Fruit fly (Drosophila melanogaster) whole organism, larva: ENCODE results near the gene ed.

Source experiments
- noc ChIP-seq: fragments of 200-800 bp; sonication (Bioruptor generic); optimal IDR thresholded peaks from 3 replicates; lab custom pipeline; 2019; ENCODE audit warnings: missing biosample characterization, mild to moderate bottlenecking, missing genetic modification characterization, moderate library complexity

Gene ed

dm6 chr2L:4120043-4120442 lies 88.9 kb downstream of the ed start, which contains the start of gene Sr-CIII:
Gene Sr-CIII, plus strand, starts transcription at chr2L:4120343.
- no peak for TF ChIP-seq noc (tag; lab: Kevin White, UChicago)

dm6 chr2L:4121402-4121801 lies 90.2 kb downstream of the ed start, which contains the start of gene Sr-CI:
Gene Sr-CI, plus strand, starts transcription at chr2L:4121702.
- TF ChIP-seq noc (tag; lab: Kevin White, UChicago), result no peak

- TF ChIP-seq noc (tag; lab: Kevin White, UChicago), result no peak
Measured at dm6 chr2L:4123050-4123449, 91.9 kb downstream of the ed start.

- TF ChIP-seq noc (tag; lab: Kevin White, UChicago), result no peak
Measured at dm6 chr2L:4124629-4125350, 93.6 kb downstream of the ed start.

- TF ChIP-seq noc (tag; lab: Kevin White, UChicago), result no peak
Measured at dm6 chr2L:4128859-4129258, 97.7 kb downstream of the ed start.

dm6 chr2L:4132303-4132702 lies 101.1 kb downstream of the ed start:
- TF ChIP-seq noc (tag; lab: Kevin White, UChicago), result no peak

- TF ChIP-seq noc (tag; lab: Kevin White, UChicago), result no peak
Measured at dm6 chr2L:4133078-4133477, 101.9 kb downstream of the ed start.

dm6 chr2L:4133960-4134359 lies 102.8 kb downstream of the ed start:
- no peak for TF ChIP-seq noc (tag; lab: Kevin White, UChicago)

dm6 chr2L:4146317-4146716 lies 115.1 kb downstream of the ed start:
- no peak for TF ChIP-seq noc (tag; lab: Kevin White, UChicago)

- no peak for TF ChIP-seq noc (tag; lab: Kevin White, UChicago)
Measured at dm6 chr2L:4148979-4149378, 117.8 kb downstream of the ed start, which contains the start of gene CG2955. Gene CG2955, plus strand, starts transcription at chr2L:4149279.
